Fruit fly (Drosophila melanogaster) S2 (cell line): ENCODE data around the gene VGlut.
A peak's percentile ranks its signal among the peaks of the same experiment; 100 is the strongest.

Experiments
- CG8478 ChIP-seq: fragments of >200 bp; optimal IDR thresholded peaks from 2 replicates; lab custom pipeline; 2018
- CTCF ChIP-seq, 2 experiments: fragments of >200 bp; optimal IDR thresholded peaks; 2 replicates each; lab custom pipeline; 2018

VGlut gene

dm6 chr2L:2399897-2400296, at the start of gene VGlut:
Gene VGlut (plus strand): TSS chr2L:2400295.
- TF ChIP-seq CTCF (optimal IDR thresholded peaks at IDR 0.05; lab: Kevin White, UChicago) (no peak), CG8478 (lab: Kevin White, UChicago) (no peak)

DNA sequence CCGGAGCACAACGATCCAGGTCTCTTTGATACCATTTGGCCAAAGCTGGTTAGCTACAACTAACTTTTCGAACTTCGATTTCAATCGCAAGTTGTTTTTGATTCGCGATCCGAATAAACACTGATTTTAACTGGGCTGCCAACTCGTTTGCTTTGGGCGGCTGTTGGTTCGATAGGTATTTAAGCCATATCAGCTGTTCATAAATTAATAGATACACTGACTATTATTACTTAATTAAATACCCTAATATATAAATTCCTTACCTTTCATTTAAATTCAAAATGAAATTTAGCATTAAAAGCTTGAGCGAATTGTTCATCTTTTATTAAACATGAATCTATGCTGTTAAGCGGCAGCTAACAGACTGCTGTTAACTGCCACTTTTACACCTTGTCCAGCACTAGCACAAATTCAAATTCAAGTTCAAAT, 42.9 kb upstream of the VGlut start, which contains the start of gene CG9967:
Gene CG9967, minus strand, starts transcription at position 129 of the 429 bp plus-strand sequence.
- TF ChIP-seq CTCF (optimal IDR thresholded peaks at IDR 0.05; lab: Kevin White, UChicago) (no peak), CG8478 (lab: Kevin White, UChicago) (no peak)

DNA sequence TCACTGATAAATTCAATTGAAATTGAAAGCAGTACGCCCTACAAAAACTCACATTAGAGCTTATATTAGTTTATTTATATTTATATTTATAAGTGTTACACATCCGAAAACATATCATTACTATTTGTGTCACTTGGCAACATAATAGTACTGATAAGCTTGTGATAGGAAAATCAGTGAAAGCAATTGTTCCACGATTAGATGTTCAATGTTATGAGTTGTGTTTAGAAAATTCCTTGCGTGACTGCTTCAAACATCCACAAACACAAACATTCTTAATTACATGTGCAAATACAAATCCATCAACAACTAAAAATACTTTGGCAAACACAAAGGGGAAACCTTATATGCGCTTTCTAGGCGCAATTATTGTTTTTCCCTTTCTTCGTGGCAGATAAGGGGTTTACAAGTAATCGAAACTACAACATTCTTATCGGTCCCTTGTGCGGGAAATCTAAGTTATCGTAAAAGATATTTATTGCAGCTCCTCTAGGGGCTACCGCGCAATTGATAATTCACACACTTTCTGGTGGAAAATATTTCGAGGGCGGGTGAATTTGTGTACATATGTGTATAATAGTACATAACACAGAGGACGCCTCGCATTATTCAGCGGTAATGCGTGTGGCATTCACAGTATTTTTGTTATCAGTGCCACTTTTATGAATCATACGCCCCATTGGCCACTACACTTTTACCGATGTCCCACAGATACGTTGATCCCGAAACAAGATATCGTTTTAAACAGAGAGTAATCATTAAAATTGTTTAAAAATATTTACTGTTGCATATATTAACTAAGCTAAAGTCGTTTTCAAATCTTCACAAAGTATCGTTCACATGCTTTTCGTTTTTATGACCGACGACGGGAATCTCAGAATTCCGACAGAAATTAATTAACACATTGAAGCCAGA, 37.9 kb upstream of the VGlut start:
- no peak for TF ChIP-seq CTCF (optimal IDR thresholded peaks at IDR 0.05; lab: Kevin White, UChicago)
- TF ChIP-seq CG8478 (lab: Kevin White, UChicago), result no peak

- TF ChIP-seq CG8478 (lab: Kevin White, UChicago), result no peak
- TF ChIP-seq CTCF (optimal IDR thresholded peaks at IDR 0.05; lab: Kevin White, UChicago), result no peak
Measured at dm6 chr2L:2362808-2363394, 37.2 kb upstream of the VGlut start.

- no peak for TF ChIP-seq CG8478 (lab: Kevin White, UChicago)
- TF ChIP-seq CTCF (optimal IDR thresholded peaks at IDR 0.05; lab: Kevin White, UChicago), result no peak
Measured at dm6 chr2L:2363626-2364147, 36.4 kb upstream of the VGlut start.

DNA sequence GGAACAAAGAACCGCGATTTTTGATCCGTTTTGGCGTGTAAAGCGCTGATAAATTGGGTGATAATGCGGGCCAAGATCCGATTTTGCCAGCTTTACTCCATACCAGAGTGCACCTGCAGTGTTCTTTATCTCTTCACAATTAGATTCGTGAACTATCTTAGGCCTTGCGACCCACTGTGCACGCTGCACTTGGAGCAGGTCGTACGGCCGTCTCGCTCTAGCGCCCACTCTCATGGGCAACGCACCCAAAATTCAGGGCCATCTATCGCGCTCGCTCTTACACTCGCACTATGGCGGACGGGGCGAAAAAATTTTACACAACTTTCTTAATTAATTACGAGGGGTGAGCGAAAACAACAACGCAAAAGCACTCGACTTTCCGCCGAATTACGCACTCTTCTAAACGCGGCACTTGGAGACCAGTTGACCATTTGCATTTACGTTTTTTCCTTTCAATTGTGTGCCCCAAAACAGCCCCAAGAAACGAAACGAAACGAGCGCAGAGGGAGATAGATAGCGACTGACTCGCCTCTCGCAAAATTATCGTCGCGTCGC, 35.8 kb upstream of the VGlut start:
- TF ChIP-seq CG8478 (lab: Kevin White, UChicago), result no peak
- TF ChIP-seq CTCF (optimal IDR thresholded peaks at IDR 0.05; lab: Kevin White, UChicago), result no peak

DNA sequence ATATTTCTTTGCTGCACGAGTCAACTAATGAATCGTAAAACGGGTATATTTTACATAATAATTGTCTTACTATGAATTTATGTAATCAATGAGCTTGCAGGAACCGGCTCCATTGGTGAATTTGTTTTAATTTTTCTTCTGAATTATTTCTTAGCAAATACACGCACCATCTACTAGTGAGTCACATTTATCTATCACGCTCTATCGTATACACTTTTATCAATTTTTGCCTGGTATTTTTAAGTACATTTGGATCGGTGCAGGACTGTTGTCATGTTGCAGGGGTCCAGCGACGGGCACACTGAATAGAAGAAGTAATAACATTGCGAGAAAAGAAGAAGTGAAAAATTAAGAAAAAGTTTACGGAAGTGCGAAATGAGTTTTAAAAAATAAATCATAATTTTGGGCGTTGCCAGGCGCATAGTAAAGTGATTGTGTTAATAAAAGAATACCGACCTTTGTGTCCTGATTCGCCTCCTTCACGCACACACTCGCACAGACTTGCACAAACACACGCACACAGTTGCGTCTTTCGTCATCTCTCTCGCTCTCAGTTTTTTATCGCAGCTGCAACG, 34.9 kb upstream of the VGlut start, which contains the start of the genes Rab5 and Axud1:
Gene Rab5, minus strand, starts transcription at position 197 of the 575 bp plus-strand sequence.
Gene Axud1, plus strand, starts transcription at position 269 of the 575 bp plus-strand sequence.
- TF ChIP-seq CTCF (optimal IDR thresholded peaks at IDR 0.05; lab: Kevin White, UChicago) (peak in 1 of 2 experiments; percentile 2), CG8478 (lab: Kevin White, UChicago) (no peak)

dm6 chr2L:2365655-2366214, 34.4 kb upstream of the VGlut start:
- TF ChIP-seq CG8478 (lab: Kevin White, UChicago) (no peak), CTCF (optimal IDR thresholded peaks at IDR 0.05; lab: Kevin White, UChicago) (no peak)

- TF ChIP-seq CG8478 (lab: Kevin White, UChicago), result no peak
Measured at dm6 chr2L:2370352-2370751, 29.7 kb upstream of the VGlut start.

- TF ChIP-seq CTCF (optimal IDR thresholded peaks at IDR 0.05; lab: Kevin White, UChicago) (no peak), CG8478 (lab: Kevin White, UChicago) (no peak)
Measured at dm6 chr2L:2371406-2372111, 28.5 kb upstream of the VGlut start, which contains the start of gene CG3597. Gene CG3597 (minus strand): TSS chr2L:2371524.

DNA sequence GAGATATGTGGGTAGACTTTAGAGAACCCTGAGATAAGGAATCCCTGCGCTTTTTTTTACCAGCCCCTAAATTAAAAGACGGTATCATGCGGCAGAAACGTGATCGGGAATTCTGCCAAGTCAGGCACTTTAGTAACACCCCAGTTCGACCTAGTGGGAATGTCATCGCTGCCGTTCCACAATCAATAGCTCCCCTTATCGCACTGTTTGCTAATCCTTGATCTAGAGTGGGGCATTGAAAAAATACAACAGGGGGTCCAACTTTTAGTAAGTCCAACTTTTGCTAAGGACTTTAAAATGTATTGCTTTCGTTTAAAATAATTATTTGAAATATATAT, 28.0 kb upstream of the VGlut start:
- TF ChIP-seq CTCF (optimal IDR thresholded peaks at IDR 0.05; lab: Kevin White, UChicago) (no peak), CG8478 (lab: Kevin White, UChicago) (no peak)

DNA sequence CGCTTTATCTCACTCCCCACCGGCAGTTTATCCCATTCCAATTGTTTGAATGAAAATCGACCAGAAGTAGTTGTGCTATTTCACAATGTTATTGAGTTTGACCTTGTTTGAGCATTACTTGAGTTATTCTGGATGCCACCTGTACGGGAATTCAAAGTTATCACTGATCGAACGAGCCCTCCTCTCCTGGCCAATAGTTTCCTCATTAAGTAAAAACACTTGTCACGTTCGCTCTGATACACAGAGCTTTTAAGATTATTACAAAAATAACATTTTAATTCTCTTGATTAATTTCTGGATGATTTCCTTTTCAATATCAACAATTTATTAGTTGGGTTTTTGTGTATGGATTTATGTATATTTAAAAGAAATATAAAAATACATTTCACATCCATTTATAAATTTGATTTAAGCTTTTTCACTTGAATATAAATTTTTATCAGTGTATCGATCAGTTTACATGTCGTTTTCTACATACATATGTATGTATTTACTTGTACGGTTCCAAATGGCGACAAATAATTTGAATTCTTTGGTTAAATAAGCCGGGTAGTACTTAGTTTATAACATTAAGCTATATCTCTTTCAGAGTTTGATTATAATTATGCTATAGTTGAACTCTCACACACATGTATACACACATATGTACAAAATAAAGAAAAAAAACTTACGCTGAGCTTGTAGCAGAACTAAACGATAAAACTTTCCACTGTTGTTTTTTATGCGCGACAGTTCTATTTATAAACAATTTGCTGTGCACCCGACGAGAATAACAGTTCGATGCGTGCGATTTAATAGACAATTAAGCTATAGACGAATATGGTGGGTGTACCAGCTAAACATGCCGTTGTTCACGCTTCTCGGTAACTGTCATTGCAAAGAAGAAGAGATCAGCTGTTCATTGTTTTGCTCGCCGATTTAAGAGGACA, 26.0 kb upstream of the VGlut start, which contains the start of the genes CG3609 and CG15390:
Gene CG3609, minus strand, starts transcription at position 810 of the 929 bp plus-strand sequence.
Gene CG15390, plus strand, starts transcription at position 896 of the 929 bp plus-strand sequence.
- TF ChIP-seq CG8478 (lab: Kevin White, UChicago) (no peak), CTCF (optimal IDR thresholded peaks at IDR 0.05; lab: Kevin White, UChicago) (peak in 1 of 2 experiments; percentile 3)
